Worm (Caenorhabditis elegans) whole organism, midembryonic: ENCODE results near the gene F09C6.10.
"Not testable (repeated sequence)": the region's sequence is repeated elsewhere in the genome, so short reads cannot be mapped to it uniquely, and the experiment has no call there.

Experiments used
- T22C8.4 ChIP-seq: fragments of 200-800 bp; sonication (Bioruptor generic); IDR thresholded peaks from 2 replicates; pipeline ENCODE4 v1.3.6; 2022; ENCODE audit warnings: missing genetic modification characterization, missing compliant biosample characterization
- cog-1 ChIP-seq: sonication (generic microtip); optimal IDR thresholded peaks from 2 replicates; lab custom pipeline; 2016; ENCODE audit warnings: missing genetic modification characterization, missing compliant biosample characterization
- flt-1 ChIP-seq: fragments of 200-800 bp; sonication (Bioruptor generic); IDR thresholded peaks from 2 replicates; pipeline ENCODE4 v1.3.6; 2022; ENCODE audit warnings: missing genetic modification characterization, missing compliant biosample characterization
- klf-2 ChIP-seq: fragments of 200-800 bp; sonication (Bioruptor generic); conservative IDR thresholded peaks from 2 replicates; pipeline ENCODE4 v1.3.6; 2022; ENCODE audit warnings: missing genetic modification reagents, missing genetic modification characterization, missing compliant biosample characterization
- med-1 ChIP-seq: sonication (generic microtip); optimal IDR thresholded peaks from 2 replicates; lab custom pipeline; 2017; ENCODE audit warnings: missing genetic modification characterization, mild to moderate bottlenecking, missing compliant biosample characterization, antibody characterized with exemption, missing genetic modification reagents; ENCODE audit not compliant: insufficient read depth
- ref-1 ChIP-seq: fragments of 200-800 bp; sonication (Bioruptor generic); conservative IDR thresholded peaks from 2 replicates; pipeline ENCODE4 v1.3.6; 2022; ENCODE audit warnings: missing genetic modification reagents, missing genetic modification characterization, missing compliant biosample characterization
- tab-1 ChIP-seq: fragments of 200-800 bp; sonication (Bioruptor generic); IDR thresholded peaks from 2 replicates; pipeline ENCODE4 v1.3.6; 2022; ENCODE audit warnings: missing genetic modification characterization, missing compliant biosample characterization
- ztf-23 ChIP-seq: fragments of 200-800 bp; sonication (Bioruptor generic); IDR thresholded peaks from 2 replicates; pipeline ENCODE4 v1.3.6; 2022; ENCODE audit warnings: missing genetic modification reagents, missing genetic modification characterization, missing compliant biosample characterization
- ztf-29 ChIP-seq: fragments of 200-800 bp; sonication (Bioruptor generic); IDR thresholded peaks from 2 replicates; pipeline ENCODE4 v1.3.6; 2022; ENCODE audit warnings: missing genetic modification reagents, missing genetic modification characterization, missing compliant biosample characterization

Gene F09C6.10

ce11 chrV:16916079-16916478, at the start of gene F09C6.10:
Gene F09C6.10, minus strand, starts transcription at chrV:16916179.
- no peak for TF ChIP-seq ztf-23 (GFP tag; lab: Robert Waterston, UW)
- TF ChIP-seq T22C8.4 (GFP tag; lab: Robert Waterston, UW), result no peak

ce11 chrV:16965655-16966054, 49.7 kb upstream of the F09C6.10 start, which contains the start of gene efl-1:
Gene efl-1, minus strand, starts transcription at chrV:16965675.
- no peak for TF ChIP-seq med-1 (GFP tag; lab: Kevin White, UChicago)
- TF ChIP-seq ztf-23 (GFP tag; lab: Robert Waterston, UW), result peak; percentile 65; the same call in 1 of the 2 replicates

- no peak for TF ChIP-seq klf-2 (GFP tag; lab: Robert Waterston, UW)
- no peak for TF ChIP-seq med-1 (GFP tag; lab: Kevin White, UChicago)
- TF ChIP-seq tab-1 (GFP tag; lab: Robert Waterston, UW), result no peak
Observed at ce11 chrV:16958975-16959374, 43.0 kb upstream of the F09C6.10 start.

- no peak for TF ChIP-seq tab-1 (GFP tag; lab: Robert Waterston, UW)
Observed at ce11 chrV:16956229-16956628, 40.2 kb upstream of the F09C6.10 start, which contains the start of gene clec-239. Gene clec-239, plus strand, starts transcription at chrV:16956529.

ce11 chrV:16954766-16955165, 38.8 kb upstream of the F09C6.10 start, which contains the start of gene srh-206:
Gene srh-206, minus strand, starts transcription at chrV:16954866.
- no peak for TF ChIP-seq klf-2 (GFP tag; lab: Robert Waterston, UW)

- TF ChIP-seq ref-1 (GFP tag; lab: Robert Waterston, UW) (no peak), ztf-23 (GFP tag; lab: Robert Waterston, UW) (no peak), flt-1 (GFP tag; lab: Robert Waterston, UW) (no peak), med-1 (GFP tag; lab: Kevin White, UChicago) (no peak), tab-1 (GFP tag; lab: Robert Waterston, UW) (no peak), ztf-29 (GFP tag; lab: Robert Waterston, UW) (no peak), T22C8.4 (GFP tag; lab: Robert Waterston, UW) (no peak), klf-2 (GFP tag; lab: Robert Waterston, UW) (no peak), cog-1 (tag; lab: Kevin White, UChicago) (no peak)
Observed at ce11 chrV:16951504-16951903, 35.5 kb upstream of the F09C6.10 start, which contains the start of gene clec-238. Gene clec-238, plus strand, starts transcription at chrV:16951804.

ce11 chrV:16950036-16950435, 34.1 kb upstream of the F09C6.10 start:
- TF ChIP-seq ztf-23 (GFP tag; lab: Robert Waterston, UW) (no peak), ztf-29 (GFP tag; lab: Robert Waterston, UW) (no peak), med-1 (GFP tag; lab: Kevin White, UChicago) (no peak), tab-1 (GFP tag; lab: Robert Waterston, UW) (no peak), cog-1 (tag; lab: Kevin White, UChicago) (no peak), T22C8.4 (GFP tag; lab: Robert Waterston, UW) (no peak), flt-1 (GFP tag; lab: Robert Waterston, UW) (no peak), ref-1 (GFP tag; lab: Robert Waterston, UW) (no peak), klf-2 (GFP tag; lab: Robert Waterston, UW) (no peak)

ce11 chrV:16949609-16950008, 33.6 kb upstream of the F09C6.10 start, which contains the start of gene fbxa-111:
Gene fbxa-111, minus strand, starts transcription at chrV:16949709.
- not testable (repeated sequence) for TF ChIP-seq ztf-23, T22C8.4, tab-1 (GFP tag; lab: Robert Waterston, UW)

- not testable (repeated sequence) for TF ChIP-seq med-1 (GFP tag; lab: Kevin White, UChicago); tab-1 (GFP tag; lab: Robert Waterston, UW); flt-1 (GFP tag; lab: Robert Waterston, UW)
Observed at ce11 chrV:16948011-16948410, 32.0 kb upstream of the F09C6.10 start, which contains the start of gene fbxa-112. Gene fbxa-112, minus strand, starts transcription at chrV:16948111.

ce11 chrV:16938731-16939130, 22.8 kb upstream of the F09C6.10 start, which contains the start of gene fbxa-148:
Gene fbxa-148, plus strand, starts transcription at chrV:16939031.
- TF ChIP-seq tab-1 (GFP tag; lab: Robert Waterston, UW); T22C8.4 (GFP tag; lab: Robert Waterston, UW); med-1 (GFP tag; lab: Kevin White, UChicago): not testable (repeated sequence)

ce11 chrV:16927345-16927744, 11.4 kb upstream of the F09C6.10 start, which contains the start of gene Y102A5C.36:
Gene Y102A5C.36, minus strand, starts transcription at chrV:16927445.
- TF ChIP-seq med-1 (GFP tag; lab: Kevin White, UChicago) (no peak), T22C8.4 (GFP tag; lab: Robert Waterston, UW) (no peak), flt-1 (GFP tag; lab: Robert Waterston, UW) (no peak), ref-1 (GFP tag; lab: Robert Waterston, UW) (no peak), klf-2 (GFP tag; lab: Robert Waterston, UW) (no peak), ztf-29 (GFP tag; lab: Robert Waterston, UW) (no peak), cog-1 (tag; lab: Kevin White, UChicago) (no peak), ztf-23 (GFP tag; lab: Robert Waterston, UW) (no peak), tab-1 (GFP tag; lab: Robert Waterston, UW) (no peak)
